Worm (Caenorhabditis elegans) whole organism, late embryonic: ENCODE measurements around the gene Y9C9A.16.

ENCODE experiments used
- ceh-14 ChIP-seq: sonication (generic microtip); optimal IDR thresholded peaks from 2 replicates; lab custom pipeline; 2016; ENCODE audit warnings: missing genotype, missing genetic modification characterization, missing compliant biosample characterization
- dve-1 ChIP-seq: sonication (generic microtip); optimal IDR thresholded peaks from 2 replicates; lab custom pipeline; 2017; ENCODE audit warnings: antibody characterized with exemption, mild to moderate bottlenecking, missing genetic modification characterization, missing compliant biosample characterization
- gmeb-2 ChIP-seq: sonication (generic microtip); optimal IDR thresholded peaks from 2 replicates; lab custom pipeline; 2016; ENCODE audit warnings: missing genetic modification characterization, inconsistent platforms, missing compliant biosample characterization
- hlh-8 ChIP-seq: sonication (generic microtip); optimal IDR thresholded peaks from 2 replicates; lab custom pipeline; 2016; ENCODE audit warnings: missing genotype, missing genetic modification characterization, missing compliant biosample characterization
- pha-4 ChIP-seq: fragments of 150-350 bp; optimal IDR thresholded peaks from 2 replicates; lab custom pipeline; 2018; ENCODE audit warnings: missing biosample characterization, missing genetic modification reagents, missing genetic modification characterization
- unc-55 ChIP-seq: sonication (generic microtip); optimal IDR thresholded peaks from 2 replicates; lab custom pipeline; 2017; ENCODE audit warnings: missing biosample characterization, missing genetic modification reagents, missing genetic modification characterization
- ztf-16 ChIP-seq: sonication (generic microtip); optimal IDR thresholded peaks from 2 replicates; lab custom pipeline; 2017; ENCODE audit warnings: missing genetic modification characterization, missing compliant biosample characterization

DNA sequence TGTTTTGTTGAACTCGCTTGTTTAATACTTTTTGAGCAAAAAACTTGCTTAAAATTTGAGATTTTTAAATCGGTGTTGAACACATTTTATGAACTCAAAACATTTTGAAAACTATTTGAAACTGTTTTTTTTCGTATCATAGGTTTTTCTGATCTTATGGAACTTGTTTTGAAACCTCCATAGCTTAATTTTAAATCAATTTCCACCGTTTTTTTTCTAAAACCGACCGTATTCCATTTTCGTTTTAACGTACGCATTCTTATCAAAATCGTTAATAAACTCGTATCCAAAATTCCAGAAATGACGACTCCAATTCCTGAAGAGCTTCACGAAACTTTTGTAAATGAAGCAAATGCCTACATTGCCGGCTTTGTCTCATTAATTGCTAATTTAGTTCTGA lies 32.5 kb upstream of the Y9C9A.16 start, which contains the start of gene srm-2:
- TF ChIP-seq pha-4 (tag; lab: Kevin White, UChicago) (no peak), ztf-16 (no peak), gmeb-2 (tag; lab: Kevin White, UChicago) (no peak), dve-1 (tag; lab: Kevin White, UChicago) (no peak), ceh-14 (tag; lab: Kevin White, UChicago) (no peak), hlh-8 (tag; lab: Kevin White, UChicago) (no peak), unc-55 (GFP tag; lab: Kevin White, UChicago) (no peak)
